Fruit fly (Drosophila melanogaster): ENCODE measurements around the gene CG13690.

dm6 chr2L:377780-378222 lies 41.7 kb downstream of the CG13690 start, which contains the start of gene al:
- TF ChIP-seq EcR (GFP tag; optimal IDR thresholded peaks at IDR 0.05): no peak
- TF ChIP-seq usp (GFP tag; optimal IDR thresholded peaks at IDR 0.05): no peak
- no peak for TF ChIP-seq Dll (optimal IDR thresholded peaks at IDR 0.05)
- no peak for TF ChIP-seq CG8478 (optimal IDR thresholded peaks at IDR 0.05)
- no peak for TF ChIP-seq pan (optimal IDR thresholded peaks at IDR 0.05)
- no peak for TF ChIP-seq psq (optimal IDR thresholded peaks at IDR 0.05)

Data from whole organism.